Worm (Caenorhabditis elegans) whole organism, young adult: ENCODE measurements around the gene Y53F4A.2.

Source experiments
- F22D6.2 ChIP-seq: sonication (generic microtip); optimal IDR thresholded peaks from 2 replicates; lab custom pipeline; 2016; ENCODE audit warnings: mild to moderate bottlenecking, missing genetic modification characterization, missing compliant biosample characterization
- K11D2.4 ChIP-seq: fragments of 200-800 bp; sonication (Bioruptor generic); IDR thresholded peaks from 2 replicates; pipeline ENCODE4 v1.3.6; 2022; ENCODE audit warnings: missing genetic modification reagents, missing genetic modification characterization, missing compliant biosample characterization
- Y53G8AR.9 ChIP-seq: fragments of 200-800 bp; sonication (Bioruptor generic); conservative IDR thresholded peaks from 2 replicates; pipeline ENCODE4 v1.3.6; 2022; ENCODE audit warnings: missing genetic modification reagents, missing genetic modification characterization, missing compliant biosample characterization
- Y79H2A.3 ChIP-seq: fragments of 200-800 bp; sonication (Bioruptor generic); conservative IDR thresholded peaks from 2 replicates; pipeline ENCODE4 v1.3.6; 2022; ENCODE audit warnings: missing genetic modification reagents, missing genetic modification characterization, missing compliant biosample characterization
- attf-6 ChIP-seq: fragments of 200-800 bp; sonication (Bioruptor generic); IDR thresholded peaks from 2 replicates; pipeline ENCODE4 v1.3.6; 2022; ENCODE audit warnings: missing genetic modification reagents, missing genetic modification characterization, missing compliant biosample characterization
- hmg-1.2 ChIP-seq: fragments of 200-800 bp; sonication (Bioruptor generic); IDR thresholded peaks from 2 replicates; pipeline ENCODE4 v1.3.6; 2022; ENCODE audit warnings: missing genetic modification reagents, missing genetic modification characterization, missing compliant biosample characterization
- lin-26 ChIP-seq: fragments of 200-800 bp; sonication (Bioruptor generic); IDR thresholded peaks from 2 replicates; pipeline ENCODE4 v1.3.6; 2022; ENCODE audit warnings: missing genetic modification reagents, missing genetic modification characterization, missing compliant biosample characterization
- lin-35 ChIP-seq, 3 experiments: fragments of 150-350 bp in 2 of 3; sonication (generic microtip) in 1 of 3; optimal IDR thresholded peaks; 2 replicates each; lab custom pipeline; 2014 to 2018; ENCODE audit warnings: missing biosample characterization in 3 of 3, missing genetic modification characterization in 3 of 3, missing genetic modification reagents in 3 of 3
- lsy-27 ChIP-seq: sonication (generic microtip); optimal IDR thresholded peaks from 2 replicates; lab custom pipeline; 2017; ENCODE audit warnings: missing genetic modification characterization, mild to moderate bottlenecking, missing compliant biosample characterization, antibody characterized with exemption, missing genotype, borderline replicate concordance; ENCODE audit not compliant: insufficient read depth
- nfya-2 ChIP-seq: fragments of 200-800 bp; sonication (Bioruptor generic); IDR thresholded peaks from 2 replicates; pipeline ENCODE4 v1.3.6; 2022; ENCODE audit warnings: missing genetic modification reagents, missing genetic modification characterization, missing compliant biosample characterization
- pbrm-1 ChIP-seq: fragments of 200-800 bp; sonication (Bioruptor generic); IDR thresholded peaks from 2 replicates; pipeline ENCODE4 v1.3.6; 2022; ENCODE audit warnings: missing genetic modification reagents, missing genetic modification characterization, missing compliant biosample characterization
- snpc-4 ChIP-seq, 5 experiments: fragments of 150-350 bp in 1 of 5; sonication (generic microtip) in 4 of 5; optimal IDR thresholded peaks; 2 replicates each; lab custom pipeline; 2014 to 2018; ENCODE audit warnings: missing genetic modification characterization in 5 of 5, missing biosample characterization in 3 of 5, antibody characterized with exemption in 2 of 5, mild to moderate bottlenecking in 2 of 5, missing compliant biosample characterization in 2 of 5, missing genotype in 2 of 5, moderate library complexity in 2 of 5, missing genetic modification reagents in 1 of 5
- unc-130 ChIP-seq: sonication (generic microtip); optimal IDR thresholded peaks from 2 replicates; lab custom pipeline; 2016; ENCODE audit warnings: missing genetic modification reagents, missing genetic modification characterization, missing compliant biosample characterization
- unc-62 ChIP-seq: fragments of 150-350 bp; optimal IDR thresholded peaks from 2 replicates; lab custom pipeline; 2014; ENCODE audit warnings: missing biosample characterization, missing genetic modification reagents, missing genetic modification characterization

DNA sequence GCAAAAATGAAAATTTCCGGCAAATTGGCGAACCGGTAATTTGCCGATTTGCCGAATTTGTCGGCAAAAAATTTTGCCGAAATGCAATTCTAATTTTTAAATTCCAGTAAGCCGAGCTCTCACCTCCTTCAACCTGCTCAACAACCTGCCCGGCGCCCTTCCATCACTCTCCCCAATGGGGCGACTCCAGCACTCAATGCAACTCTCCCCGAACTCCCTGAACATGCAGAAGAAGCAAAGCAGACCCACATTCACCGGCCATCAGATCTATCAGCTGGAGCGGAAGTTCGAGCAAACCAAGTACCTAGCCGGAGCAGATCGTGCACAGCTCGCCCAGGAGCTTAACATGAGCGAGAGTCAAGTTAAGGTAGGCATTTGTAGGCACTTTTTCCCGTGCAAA is 27.7 kb upstream of the Y53F4A.2 start:
- TF ChIP-seq Y53G8AR.9 (GFP tag; lab: Robert Waterston, UW) (no peak), hmg-1.2 (GFP tag; lab: Robert Waterston, UW) (no peak), pbrm-1 (no peak), attf-6 (GFP tag; lab: Robert Waterston, UW) (no peak), lin-35 (GFP tag; optimal IDR thresholded peaks at IDR 0.05; lab: Kevin White, UChicago) (no peak), snpc-4 (GFP tag; optimal IDR thresholded peaks at IDR 0.05; lab: Kevin White, UChicago) (no peak), snpc-4 (tag; optimal IDR thresholded peaks at IDR 0.05; lab: Kevin White, UChicago) (no peak), lin-26 (no peak), nfya-2 (no peak), unc-62 (GFP tag; lab: Kevin White, UChicago) (no peak), unc-130 (GFP tag; lab: Kevin White, UChicago) (no peak), K11D2.4 (GFP tag; lab: Robert Waterston, UW) (no peak), F22D6.2 (no peak), Y79H2A.3 (GFP tag; lab: Robert Waterston, UW) (no peak), lsy-27 (tag; lab: Kevin White, UChicago) (no peak)
